Worm (Caenorhabditis elegans): ENCODE measurements around the gene K07F5.22.
A peak's percentile ranks its signal among the peaks of the same experiment; 100 is the strongest.

Gene K07F5.22

ce11 chrIV:9873837-9874236 is 9.0 kb downstream of the K07F5.22 start (continued):
- TF ChIP-seq lin-13 (GFP tag; optimal IDR thresholded peaks at IDR 0.05) (no peak), blmp-1 (tag; optimal IDR thresholded peaks at IDR 0.05) (peak; percentile 41), mef-2 (tag; optimal IDR thresholded peaks at IDR 0.05) (no peak), ceh-8 (GFP tag; optimal IDR thresholded peaks at IDR 0.05) (no peak), lir-3 (tag; optimal IDR thresholded peaks at IDR 0.05; ENCODE audit: poor library complexity) (peak; percentile 24), nhr-19 (GFP tag; conservative IDR thresholded peaks at IDR 0.05) (peak; percentile 27), nhr-77 (tag; optimal IDR thresholded peaks at IDR 0.05) (no peak), alr-1 (tag; optimal IDR thresholded peaks at IDR 0.05; ENCODE audit: borderline replicate concordance) (no peak), lin-39 (tag; optimal IDR thresholded peaks at IDR 0.05) (no peak), fkh-8 (tag; optimal IDR thresholded peaks at IDR 0.05) (peak; percentile 51), C16A3.4 (tag; optimal IDR thresholded peaks at IDR 0.05) (no peak), ets-5 (GFP tag; IDR thresholded peaks at IDR 0.05) (no peak), nhr-90 (tag; optimal IDR thresholded peaks at IDR 0.05; ENCODE audit: poor library complexity) (no peak), lsy-2 (tag; optimal IDR thresholded peaks at IDR 0.05) (peak; percentile 52 to 66), pax-3 (tag; optimal IDR thresholded peaks at IDR 0.05) (no peak), elt-3 (tag; optimal IDR thresholded peaks at IDR 0.05) (peak in 1 of 6 experiments; percentile 6), fkh-4 (tag; optimal IDR thresholded peaks at IDR 0.05; ENCODE audit: borderline replicate concordance) (no peak), unc-98 (GFP tag; IDR thresholded peaks at IDR 0.05) (no peak), lin-15B (tag; optimal IDR thresholded peaks at IDR 0.05) (no peak), nhr-11 (tag; optimal IDR thresholded peaks at IDR 0.05) (no peak), unc-86 (tag; optimal IDR thresholded peaks at IDR 0.05) (peak; percentile 62), zag-1 (tag; optimal IDR thresholded peaks at IDR 0.05) (no peak), sptf-1 (tag; optimal IDR thresholded peaks at IDR 0.05) (no peak), F16B12.6 (tag; optimal IDR thresholded peaks at IDR 0.05) (no peak), lin-14 (GFP tag; optimal IDR thresholded peaks at IDR 0.05) (peak; percentile 86), ces-1 (GFP tag; optimal IDR thresholded peaks at IDR 0.05) (no peak), mep-1 (tag; optimal IDR thresholded peaks at IDR 0.05) (peak; percentile 63), tlp-1 (tag; optimal IDR thresholded peaks at IDR 0.05) (no peak), ztf-11 (tag; optimal IDR thresholded peaks at IDR 0.05) (no peak), ceh-82 (tag; optimal IDR thresholded peaks at IDR 0.05) (peak in 2 of 3 experiments; percentile 26 to 40), egl-13 (tag; optimal IDR thresholded peaks at IDR 0.05) (no peak), isw-1 (GFP tag; IDR thresholded peaks at IDR 0.05) (no peak), ceh-63 (GFP tag; optimal IDR thresholded peaks at IDR 0.05) (no peak), nhr-28 (tag; optimal IDR thresholded peaks at IDR 0.05) (no peak), unc-130 (tag; optimal IDR thresholded peaks at IDR 0.05) (no peak), xbp-1 (tag; optimal IDR thresholded peaks at IDR 0.05) (peak; percentile 32), nhr-237 (tag; optimal IDR thresholded peaks at IDR 0.05) (no peak), dpl-1 (GFP tag; optimal IDR thresholded peaks at IDR 0.05) (peak in 2 of 3 experiments; percentile 10 to 38), pqm-1 (tag; optimal IDR thresholded peaks at IDR 0.05) (no peak), egl-27 (tag; optimal IDR thresholded peaks at IDR 0.05) (no peak), ceh-90 (tag; optimal IDR thresholded peaks at IDR 0.05) (no peak), hlh-4 (tag; optimal IDR thresholded peaks at IDR 0.05) (no peak), efl-1 (optimal IDR thresholded peaks at IDR 0.05) (peak; percentile 63 to 75), efl-1 (GFP tag; optimal IDR thresholded peaks at IDR 0.05 in 1 of 2) (no peak), lin-35 (GFP tag; optimal IDR thresholded peaks at IDR 0.05) (peak; percentile 43 to 60), swsn-7 (tag; optimal IDR thresholded peaks at IDR 0.05) (peak; percentile 39), C34B4.2 (tag; optimal IDR thresholded peaks at IDR 0.05) (no peak), nhr-84 (tag; optimal IDR thresholded peaks at IDR 0.05) (no peak)
